Fruit fly (Drosophila melanogaster) whole organism, pupa: Measurements from ENCODE around the gene Dif.
A peak's percentile ranks its signal among the peaks of the same experiment; 100 is the strongest.

ENCODE experiments used
- CG10348 ChIP-seq: fragments of 200-800 bp; sonication (Bioruptor generic); IDR thresholded peaks from 2 replicates; pipeline ENCODE4 v1.3.6; 2022; ENCODE audit warnings: missing biosample characterization, missing genetic modification characterization
- CG12605 ChIP-seq: fragments of 200-800 bp; sonication (Bioruptor generic); IDR thresholded peaks from 2 replicates; pipeline ENCODE4 v1.3.6; 2022; ENCODE audit warnings: missing biosample characterization, missing genetic modification characterization
- CG13204 ChIP-seq: fragments of 200-800 bp; sonication (Bioruptor generic); optimal IDR thresholded peaks from 2 replicates; lab custom pipeline; 2018; ENCODE audit warnings: missing biosample characterization, mild to moderate bottlenecking, missing genetic modification characterization, moderate library complexity
- CG14655 ChIP-seq: fragments of 200-800 bp; sonication (Bioruptor generic); optimal IDR thresholded peaks from 3 replicates; lab custom pipeline; 2017; ENCODE audit warnings: mild to moderate bottlenecking, missing biosample characterization, missing genetic modification reagents, missing genetic modification characterization
- CG15710 ChIP-seq: fragments of 200-800 bp; sonication (Bioruptor generic); optimal IDR thresholded peaks from 2 replicates; lab custom pipeline; 2018; ENCODE audit warnings: missing biosample characterization, mild to moderate bottlenecking, missing genetic modification characterization, moderate library complexity
- CG17806 ChIP-seq: fragments of 200-800 bp; sonication (Bioruptor generic); optimal IDR thresholded peaks from 2 replicates; lab custom pipeline; 2018; ENCODE audit warnings: missing biosample characterization, mild to moderate bottlenecking, missing genetic modification characterization, moderate library complexity
- CG32121 ChIP-seq: fragments of 200-800 bp; sonication (Bioruptor generic); IDR thresholded peaks from 2 replicates; pipeline ENCODE4 v1.3.6; 2022; ENCODE audit warnings: missing biosample characterization, missing genetic modification characterization
- CG34367 ChIP-seq: fragments of 200-800 bp; sonication (Bioruptor generic); optimal IDR thresholded peaks from 2 replicates; lab custom pipeline; 2018; ENCODE audit warnings: missing biosample characterization, mild to moderate bottlenecking, missing genetic modification characterization
- CG4496 ChIP-seq: fragments of 200-800 bp; sonication (Bioruptor generic); IDR thresholded peaks from 3 replicates; pipeline ENCODE4 v1.3.6; 2022; ENCODE audit warnings: missing biosample characterization, missing genetic modification characterization
- CG8159 ChIP-seq: fragments of 200-800 bp; sonication (Bioruptor generic); optimal IDR thresholded peaks from 3 replicates; lab custom pipeline; 2018; ENCODE audit warnings: missing biosample characterization, mild to moderate bottlenecking, missing genetic modification characterization, moderate library complexity
- CG8301 ChIP-seq: fragments of 200-800 bp; sonication (Bioruptor generic); optimal IDR thresholded peaks from 2 replicates; lab custom pipeline; 2018; ENCODE audit warnings: missing biosample characterization, mild to moderate bottlenecking, missing genetic modification characterization
- CG9948 ChIP-seq: fragments of 200-800 bp; sonication (Bioruptor generic); optimal IDR thresholded peaks from 2 replicates; lab custom pipeline; 2018; ENCODE audit warnings: missing biosample characterization, mild to moderate bottlenecking, missing genetic modification characterization, moderate library complexity
- D1 ChIP-seq: fragments of 200-800 bp; sonication (Bioruptor generic); optimal IDR thresholded peaks from 2 replicates; lab custom pipeline; 2018; ENCODE audit warnings: missing biosample characterization, mild to moderate bottlenecking, missing genetic modification characterization, moderate library complexity
- EcR ChIP-seq: fragments of 200-800 bp; sonication (Bioruptor generic); optimal IDR thresholded peaks from 3 replicates; lab custom pipeline; 2019; ENCODE audit warnings: missing biosample characterization, missing genetic modification characterization, mild to moderate bottlenecking, moderate library complexity, missing genetic modification reagents
- Ets98B ChIP-seq: fragments of 200-800 bp; sonication (Bioruptor generic); IDR thresholded peaks from 2 replicates; pipeline ENCODE4 v1.3.6; 2022; ENCODE audit warnings: missing biosample characterization, missing genetic modification characterization
- Pif1A ChIP-seq: fragments of 200-800 bp; sonication (Bioruptor generic); optimal IDR thresholded peaks from 3 replicates; lab custom pipeline; 2016; ENCODE audit warnings: missing biosample characterization, missing genetic modification characterization
- Pif1B ChIP-seq: fragments of 200-800 bp; sonication (Bioruptor generic); optimal IDR thresholded peaks from 3 replicates; lab custom pipeline; 2016; ENCODE audit warnings: missing biosample characterization, missing genetic modification characterization
- Snoo ChIP-seq: fragments of 200-800 bp; sonication (Bioruptor generic); optimal IDR thresholded peaks from 3 replicates; lab custom pipeline; 2017; ENCODE audit warnings: missing biosample characterization, mild to moderate bottlenecking, missing genetic modification characterization, inconsistent platforms
- fd96Ca ChIP-seq: fragments of 200-800 bp; sonication (Bioruptor generic); IDR thresholded peaks from 3 replicates; pipeline ENCODE4 v1.3.6; 2022; ENCODE audit warnings: missing biosample characterization, missing genetic modification characterization
- gl ChIP-seq: fragments of 200-800 bp; sonication (Bioruptor generic); optimal IDR thresholded peaks from 2 replicates; lab custom pipeline; 2018; ENCODE audit warnings: missing biosample characterization, mild to moderate bottlenecking, missing genetic modification characterization
- rn ChIP-seq: fragments of 200-800 bp; sonication (Bioruptor generic); IDR thresholded peaks from 2 replicates; pipeline ENCODE4 v1.3.6; 2022; ENCODE audit warnings: missing biosample characterization, missing genetic modification characterization

Dif gene

dm6 chr2L:17455823-17456222, 22.9 kb upstream of the Dif start, which contains the start of gene SPH93:
SPH93 (minus strand) TSS chr2L:17455923.
- TF ChIP-seq CG13204 (GFP tag; lab: Kevin White, UChicago) (no peak), D1 (tag; lab: Kevin White, UChicago) (no peak), gl (tag; lab: Kevin White, UChicago) (no peak), fd96Ca (GFP tag; lab: Robert Waterston, UW) (no peak), Pif1B (no peak), Snoo (tag; lab: Kevin White, UChicago) (no peak), CG8159 (tag; lab: Kevin White, UChicago) (no peak), CG32121 (GFP tag; lab: Robert Waterston, UW) (no peak), rn (GFP tag; lab: Robert Waterston, UW) (no peak), EcR (no peak), CG9948 (tag; lab: Kevin White, UChicago) (no peak), CG4496 (GFP tag; lab: Robert Waterston, UW) (no peak), CG17806 (tag; lab: Kevin White, UChicago) (no peak), Pif1A (GFP tag; lab: Kevin White, UChicago) (no peak), CG10348 (no peak), CG14655 (GFP tag; lab: Kevin White, UChicago) (no peak), CG34367 (no peak), CG12605 (GFP tag; lab: Robert Waterston, UW) (no peak), CG15710 (tag; lab: Kevin White, UChicago) (no peak), CG8301 (tag; lab: Kevin White, UChicago) (no peak)

dm6 chr2L:17452624-17453023, 19.7 kb upstream of the Dif start, which contains the start of gene CG5050:
CG5050 (plus strand) TSS chr2L:17452924.
- no peak for TF ChIP-seq Pif1B
- no peak for TF ChIP-seq CG17806 (tag; lab: Kevin White, UChicago)
- TF ChIP-seq CG4496 (GFP tag; lab: Robert Waterston, UW) = no peak
- TF ChIP-seq CG15710 (tag; lab: Kevin White, UChicago) = no peak
- no peak for TF ChIP-seq CG12605 (GFP tag; lab: Robert Waterston, UW)
- TF ChIP-seq D1 (tag; lab: Kevin White, UChicago) = no peak
- no peak for TF ChIP-seq CG8301 (tag; lab: Kevin White, UChicago)
- no peak for TF ChIP-seq Pif1A (GFP tag; lab: Kevin White, UChicago)
- no peak for TF ChIP-seq CG14655 (GFP tag; lab: Kevin White, UChicago)
- TF ChIP-seq fd96Ca (GFP tag; lab: Robert Waterston, UW) = no peak
- TF ChIP-seq Ets98B (GFP tag; lab: Robert Waterston, UW) = no peak
- TF ChIP-seq CG32121 (GFP tag; lab: Robert Waterston, UW) = no peak

dm6 chr2L:17452084-17452483, 19.1 kb upstream of the Dif start:
- TF ChIP-seq CG13204 (GFP tag; lab: Kevin White, UChicago) = no peak

dm6 chr2L:17450505-17451415, 17.8 kb upstream of the Dif start:
- TF ChIP-seq EcR (no peak), rn (GFP tag; lab: Robert Waterston, UW) (no peak), CG8301 (tag; lab: Kevin White, UChicago) (peak; percentile 64), Pif1A (GFP tag; lab: Kevin White, UChicago) (peak; percentile 59), gl (tag; lab: Kevin White, UChicago) (peak; percentile 12), D1 (tag; lab: Kevin White, UChicago) (peak; percentile 52), CG14655 (GFP tag; lab: Kevin White, UChicago) (peak; percentile 69), CG12605 (GFP tag; lab: Robert Waterston, UW) (peak; percentile 13; the same call in 1 of the 2 replicates), CG32121 (GFP tag; lab: Robert Waterston, UW) (peak; percentile 73), CG9948 (tag; lab: Kevin White, UChicago) (peak; percentile 59), CG8159 (tag; lab: Kevin White, UChicago) (peak; percentile 80), CG15710 (tag; lab: Kevin White, UChicago) (peak; percentile 63), CG34367 (peak; percentile 36), fd96Ca (GFP tag; lab: Robert Waterston, UW) (no peak), Pif1B (peak; percentile 58), CG17806 (tag; lab: Kevin White, UChicago) (peak; percentile 74), CG4496 (GFP tag; lab: Robert Waterston, UW) (peak; percentile 78), CG13204 (GFP tag; lab: Kevin White, UChicago) (no peak), Snoo (tag; lab: Kevin White, UChicago) (peak; percentile 60), Ets98B (GFP tag; lab: Robert Waterston, UW) (no peak; the same call in 1 of the 2 replicates), CG10348 (no peak)

dm6 chr2L:17449608-17450504, 16.9 kb upstream of the Dif start, which contains the start of gene dl:
dl (minus strand) TSS chr2L:17450364.
- TF ChIP-seq Snoo (tag; lab: Kevin White, UChicago) (no peak), EcR (peak; percentile 22), CG17806 (tag; lab: Kevin White, UChicago) (peak; percentile 7), CG34367 (no peak), CG13204 (GFP tag; lab: Kevin White, UChicago) (no peak), CG8301 (tag; lab: Kevin White, UChicago) (peak; percentile 68), CG10348 (no peak), D1 (tag; lab: Kevin White, UChicago) (no peak), CG15710 (tag; lab: Kevin White, UChicago) (peak; percentile 27), CG32121 (GFP tag; lab: Robert Waterston, UW) (peak; percentile 68), Pif1A (GFP tag; lab: Kevin White, UChicago) (peak; percentile 42), Pif1B (peak; percentile 50), rn (GFP tag; lab: Robert Waterston, UW) (peak; percentile 62), CG4496 (GFP tag; lab: Robert Waterston, UW) (peak; percentile 33; the same call in 2 of the 3 replicates), CG8159 (tag; lab: Kevin White, UChicago) (no peak), gl (tag; lab: Kevin White, UChicago) (peak; percentile 14), CG14655 (GFP tag; lab: Kevin White, UChicago) (peak; percentile 69), Ets98B (GFP tag; lab: Robert Waterston, UW) (peak; percentile 43), CG12605 (GFP tag; lab: Robert Waterston, UW) (peak; percentile 62; the same call in 1 of the 2 replicates), CG9948 (tag; lab: Kevin White, UChicago) (peak; percentile 31), fd96Ca (GFP tag; lab: Robert Waterston, UW) (peak; percentile 77)
